Fruit fly (Drosophila melanogaster): ENCODE data around the gene brk.

brk gene

dm6 chrX:7336962-7337844 lies 29.5 kb downstream of the brk start, which contains the start of gene CBP (continued):
- TF ChIP-seq CG30403 (GFP tag; optimal IDR thresholded peaks at IDR 0.05): peak; percentile 97
- TF ChIP-seq nau (GFP tag; optimal IDR thresholded peaks at IDR 0.05): peak; percentile 98
- TF ChIP-seq vvl (GFP tag; IDR thresholded peaks at IDR 0.05): peak; percentile 98
- peak; percentile 95 for TF ChIP-seq CG10267 (tag; optimal IDR thresholded peaks at IDR 0.05)
- peak; percentile 97 for TF ChIP-seq otp (GFP tag; IDR thresholded peaks at IDR 0.05)
- peak; percentile 94 for TF ChIP-seq CG12744 (GFP tag; optimal IDR thresholded peaks at IDR 0.05)
- peak; percentile 85 for TF ChIP-seq cas (GFP tag; IDR thresholded peaks at IDR 0.05)
- peak; percentile 73 for TF ChIP-seq Taf1 (GFP tag; IDR thresholded peaks at IDR 0.05)
- TF ChIP-seq CG15011 (GFP tag; optimal IDR thresholded peaks at IDR 0.05): peak; percentile 96
- TF ChIP-seq Rx (GFP tag; IDR thresholded peaks at IDR 0.05): peak; percentile 93
- TF ChIP-seq Ets97D (GFP tag; optimal IDR thresholded peaks at IDR 0.05): peak; percentile 81
- peak; percentile 98 for TF ChIP-seq PHDP (tag; optimal IDR thresholded peaks at IDR 0.05)
- peak; percentile 95 for TF ChIP-seq twi (tag; optimal IDR thresholded peaks at IDR 0.05)
- peak; percentile 29; the same call in 1 of the 2 replicates for TF ChIP-seq Doc2 (GFP tag; IDR thresholded peaks at IDR 0.05)
- peak; percentile 97 for TF ChIP-seq grau (tag; optimal IDR thresholded peaks at IDR 0.05)
- TF ChIP-seq sima (GFP tag; optimal IDR thresholded peaks at IDR 0.05): peak; percentile 88
- TF ChIP-seq CG8388 (GFP tag; optimal IDR thresholded peaks at IDR 0.05): peak; percentile 98
- peak; percentile 97 for TF ChIP-seq CG12299 (tag; optimal IDR thresholded peaks at IDR 0.05)
- peak; percentile 83 for TF ChIP-seq lbe (GFP tag; optimal IDR thresholded peaks at IDR 0.05)
- TF ChIP-seq MTF-1 (GFP tag; optimal IDR thresholded peaks at IDR 0.05; ENCODE audit: borderline replicate concordance): peak; percentile 95
- peak; percentile 96 for TF ChIP-seq CG6689 (GFP tag; IDR thresholded peaks at IDR 0.05)
- TF ChIP-seq CG18764 (GFP tag; optimal IDR thresholded peaks at IDR 0.05): peak; percentile 95
- peak; percentile 98 for TF ChIP-seq Six4 (GFP tag; optimal IDR thresholded peaks at IDR 0.05)
- peak; percentile 97 for TF ChIP-seq ems (GFP tag; optimal IDR thresholded peaks at IDR 0.05)
- TF ChIP-seq ken (GFP tag; IDR thresholded peaks at IDR 0.05): peak; percentile 94
- peak; percentile 85 for TF ChIP-seq B-H2 (GFP tag; optimal IDR thresholded peaks at IDR 0.05)
- peak; percentile 97 for TF ChIP-seq CG9609 (GFP tag; optimal IDR thresholded peaks at IDR 0.05)
- peak; percentile 95 for TF ChIP-seq kay (GFP tag; optimal IDR thresholded peaks at IDR 0.05)
- peak; percentile 98 for TF ChIP-seq org-1 (GFP tag; optimal IDR thresholded peaks at IDR 0.05)
- peak; percentile 95 for TF ChIP-seq CG31388 (GFP tag; optimal IDR thresholded peaks at IDR 0.05)
- TF ChIP-seq fd102C (GFP tag; optimal IDR thresholded peaks at IDR 0.05): peak; percentile 94
- TF ChIP-seq Hmr (GFP tag; optimal IDR thresholded peaks at IDR 0.05): peak; percentile 97
- TF ChIP-seq CG14710 (tag; optimal IDR thresholded peaks at IDR 0.05): peak; percentile 98
- TF ChIP-seq Dfd (GFP tag; optimal IDR thresholded peaks at IDR 0.05): no peak
- TF ChIP-seq CG7963 (GFP tag; IDR thresholded peaks at IDR 0.05; ENCODE audit: partially characterized antibody): no peak
- TF ChIP-seq sens-2 (GFP tag; IDR thresholded peaks at IDR 0.05): peak; percentile 95
- TF ChIP-seq pho (GFP tag; optimal IDR thresholded peaks at IDR 0.05): peak; percentile 93
- peak; percentile 94 for TF ChIP-seq CG32532 (GFP tag; IDR thresholded peaks at IDR 0.05)
- TF ChIP-seq wdn (GFP tag; IDR thresholded peaks at IDR 0.05): peak; percentile 91
- no peak for TF ChIP-seq tna (GFP tag; IDR thresholded peaks at IDR 0.05; ENCODE audit: partially characterized antibody)
- TF ChIP-seq sug (tag; optimal IDR thresholded peaks at IDR 0.05): peak; percentile 94
- TF ChIP-seq slp2 (GFP tag; optimal IDR thresholded peaks at IDR 0.05): peak; percentile 97
- no peak for TF ChIP-seq hb (GFP tag; IDR thresholded peaks at IDR 0.05; ENCODE audit: partially characterized antibody)
- peak; percentile 95 for TF ChIP-seq CG3726 (GFP tag; IDR thresholded peaks at IDR 0.05)
- TF ChIP-seq Dbx (GFP tag; IDR thresholded peaks at IDR 0.05): peak; percentile 85
- peak; percentile 89; the same call in 1 of the 2 replicates for TF ChIP-seq dan (GFP tag; IDR thresholded peaks at IDR 0.05)
- TF ChIP-seq CG1832 (GFP tag; optimal IDR thresholded peaks at IDR 0.05): no peak
- TF ChIP-seq CG16863 (GFP tag; optimal IDR thresholded peaks at IDR 0.05): peak; percentile 98
- TF ChIP-seq seq (GFP tag; IDR thresholded peaks at IDR 0.05): peak; percentile 97
